Worm (Caenorhabditis elegans) whole organism, early embryonic: ENCODE measurements around the gene cutl-3.

ENCODE experiments used
- B0310.2 ChIP-seq: sonication (generic microtip); optimal IDR thresholded peaks from 2 replicates; lab custom pipeline; 2016; ENCODE audit warnings: mild to moderate bottlenecking, missing genetic modification characterization, missing compliant biosample characterization
- F13C5.2 ChIP-seq: sonication (generic microtip); optimal IDR thresholded peaks from 2 replicates; lab custom pipeline; 2017; ENCODE audit warnings: mild to moderate bottlenecking, missing genetic modification characterization, inconsistent platforms, missing compliant biosample characterization
- aly-1 ChIP-seq: sonication (generic microtip); optimal IDR thresholded peaks from 2 replicates; lab custom pipeline; 2016; ENCODE audit warnings: missing genetic modification characterization, missing compliant biosample characterization
- ama-1 ChIP-seq: fragments of 150-350 bp; optimal IDR thresholded peaks from 2 replicates; lab custom pipeline; 2014
- ceh-13 ChIP-seq: fragments of 200-800 bp; sonication (Bioruptor generic); optimal IDR thresholded peaks from 2 replicates; lab custom pipeline; 2018; ENCODE audit warnings: mild to moderate bottlenecking, missing genetic modification characterization, missing compliant biosample characterization
- ceh-36 ChIP-seq: sonication (generic microtip); optimal IDR thresholded peaks from 2 replicates; lab custom pipeline; 2016; ENCODE audit warnings: missing genetic modification characterization, inconsistent platforms, missing compliant biosample characterization
- ets-7 ChIP-seq: sonication (generic microtip); optimal IDR thresholded peaks from 2 replicates; lab custom pipeline; 2016; ENCODE audit warnings: missing genotype, missing genetic modification characterization, missing compliant biosample characterization
- flt-1 ChIP-seq: fragments of 200-800 bp; sonication (Bioruptor generic); IDR thresholded peaks from 2 replicates; pipeline ENCODE4 v1.3.6; 2022; ENCODE audit warnings: missing genetic modification characterization, missing compliant biosample characterization
- hmbx-1 ChIP-seq: sonication (generic microtip); optimal IDR thresholded peaks from 2 replicates; lab custom pipeline; 2016; ENCODE audit warnings: mild to moderate bottlenecking, missing genetic modification characterization, missing compliant biosample characterization
- hmg-4 ChIP-seq: fragments of 200-800 bp; sonication (Bioruptor generic); optimal IDR thresholded peaks from 2 replicates; lab custom pipeline; 2018; ENCODE audit warnings: mild to moderate bottlenecking, missing genetic modification characterization, missing compliant biosample characterization
- hnd-1 ChIP-seq: sonication (generic microtip); optimal IDR thresholded peaks from 2 replicates; lab custom pipeline; 2016; ENCODE audit warnings: missing genetic modification characterization, missing compliant biosample characterization
- pes-1 ChIP-seq: fragments of 200-800 bp; sonication (Bioruptor generic); IDR thresholded peaks from 2 replicates; pipeline ENCODE4 v1.3.6; 2022; ENCODE audit warnings: missing genetic modification reagents, missing genetic modification characterization, missing compliant biosample characterization
- scrt-1 ChIP-seq: fragments of 200-800 bp; sonication (Bioruptor generic); IDR thresholded peaks from 2 replicates; pipeline ENCODE4 v1.3.6; 2022; ENCODE audit warnings: missing genetic modification characterization, missing compliant biosample characterization
- sea-1 ChIP-seq: fragments of 200-800 bp; sonication (Bioruptor generic); conservative IDR thresholded peaks from 2 replicates; pipeline ENCODE4 v1.3.6; 2022; ENCODE audit warnings: missing genetic modification characterization, missing compliant biosample characterization
- tbx-11 ChIP-seq: fragments of 200-800 bp; sonication (Bioruptor generic); IDR thresholded peaks from 2 replicates; pipeline ENCODE4 v1.3.6; 2022; ENCODE audit warnings: missing genetic modification characterization, missing compliant biosample characterization
- tbx-37 ChIP-seq: fragments of 200-800 bp; sonication (Bioruptor generic); conservative IDR thresholded peaks from 2 replicates; pipeline ENCODE4 v1.3.6; 2022; ENCODE audit warnings: missing genetic modification reagents, missing genetic modification characterization, missing compliant biosample characterization
- tra-4 ChIP-seq: sonication (generic microtip); optimal IDR thresholded peaks from 2 replicates; lab custom pipeline; 2017; ENCODE audit warnings: missing genetic modification characterization, missing compliant biosample characterization

cutl-3 gene

DNA sequence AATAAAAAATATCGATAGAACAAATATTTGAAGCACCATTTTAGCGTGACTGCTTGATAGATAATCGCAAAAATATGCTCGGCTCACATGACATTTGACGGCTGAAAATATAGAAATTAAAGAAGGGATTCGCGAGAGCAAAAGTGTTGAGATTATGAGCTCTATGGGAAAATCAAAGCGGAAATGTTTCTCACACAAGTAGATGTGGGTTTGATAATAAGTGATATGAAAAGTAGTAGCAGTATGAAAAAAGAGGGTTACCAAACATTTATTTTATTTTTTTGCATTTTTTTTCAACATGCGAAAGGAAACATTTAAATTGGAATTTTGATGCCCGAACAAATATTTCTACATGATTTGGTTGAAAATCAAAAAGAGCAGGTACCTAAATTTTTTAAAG is 7.7 kb downstream of the cutl-3 start, which contains the start of gene iglr-1:
Gene iglr-1, minus strand, starts transcription at position 101 of the 400 bp plus-strand sequence.
- no peak for TF ChIP-seq tbx-37 (GFP tag; lab: Robert Waterston, UW)
- no peak for TF ChIP-seq hnd-1 (tag; lab: Kevin White, UChicago)
- no peak for TF ChIP-seq pes-1 (GFP tag; lab: Robert Waterston, UW)
- no peak for TF ChIP-seq hmg-4 (GFP tag; lab: Kevin White, UChicago)
- TF ChIP-seq ceh-13 (GFP tag; lab: Kevin White, UChicago), result no peak
- TF ChIP-seq tbx-11 (GFP tag; lab: Robert Waterston, UW), result no peak
- no peak for TF ChIP-seq F13C5.2 (tag; lab: Kevin White, UChicago)
- TF ChIP-seq aly-1 (tag; lab: Kevin White, UChicago), result no peak
- no peak for TF ChIP-seq flt-1 (GFP tag; lab: Robert Waterston, UW)
- TF ChIP-seq scrt-1, result no peak

DNA sequence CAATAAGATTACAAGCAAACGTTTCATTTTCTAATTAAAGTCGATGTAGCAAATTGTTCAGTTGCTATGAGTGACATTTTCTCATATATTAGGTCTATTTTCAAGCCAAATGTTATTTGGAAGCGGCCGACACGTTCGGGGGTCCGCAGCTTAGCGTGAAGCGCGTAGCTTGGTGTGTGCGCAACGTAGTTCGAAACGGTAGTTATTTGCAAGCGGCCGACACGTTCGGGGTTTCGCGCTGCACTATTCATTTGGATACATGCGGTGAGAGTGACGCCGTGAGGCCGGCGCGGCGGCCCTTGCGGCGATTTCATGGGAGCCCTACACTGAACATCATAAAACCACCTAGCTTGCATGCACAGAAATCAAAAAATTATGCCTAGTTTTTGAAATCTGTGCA is 10.8 kb downstream of the cutl-3 start:
- TF ChIP-seq tra-4 (tag; lab: Kevin White, UChicago) (no peak), scrt-1 (no peak), sea-1 (no peak), tbx-37 (GFP tag; lab: Robert Waterston, UW) (no peak), hmbx-1 (no peak), tbx-11 (GFP tag; lab: Robert Waterston, UW) (no peak), pes-1 (GFP tag; lab: Robert Waterston, UW) (no peak), ceh-36 (tag; lab: Kevin White, UChicago) (no peak), aly-1 (tag; lab: Kevin White, UChicago) (no peak), F13C5.2 (tag; lab: Kevin White, UChicago) (no peak), hnd-1 (tag; lab: Kevin White, UChicago) (no peak)

DNA sequence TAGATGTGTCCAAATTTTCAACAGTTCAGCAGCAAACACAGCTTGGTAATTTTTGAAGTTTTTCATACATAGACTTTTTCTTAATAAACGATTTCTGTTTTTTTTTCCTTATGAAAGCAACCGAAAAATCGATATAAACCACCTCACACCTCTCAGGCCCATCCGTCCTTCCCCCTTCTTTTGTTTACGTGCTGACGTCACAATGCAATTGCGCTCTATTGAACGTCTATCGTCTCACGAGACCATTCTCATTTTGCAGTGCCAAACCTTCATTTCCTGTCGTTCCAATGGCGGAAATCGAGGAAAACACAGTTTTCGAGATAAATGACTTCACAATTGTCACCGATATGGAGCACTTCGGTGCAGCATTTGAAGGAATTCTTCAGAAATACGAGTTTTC is 15.7 kb downstream of the cutl-3 start, which contains the start of gene rbg-1:
Gene rbg-1, plus strand, starts transcription at position 260 of the 400 bp plus-strand sequence.
- no peak for TF ChIP-seq flt-1 (GFP tag; lab: Robert Waterston, UW)
- TF ChIP-seq pes-1 (GFP tag; lab: Robert Waterston, UW), result no peak
- TF ChIP-seq hmg-4 (GFP tag; lab: Kevin White, UChicago), result no peak
- no peak for TF ChIP-seq ama-1 (lab: Kevin White, UChicago)
- no peak for TF ChIP-seq tbx-37 (GFP tag; lab: Robert Waterston, UW)
- no peak for TF ChIP-seq tbx-11 (GFP tag; lab: Robert Waterston, UW)
- TF ChIP-seq B0310.2 (tag; lab: Kevin White, UChicago), result no peak

DNA sequence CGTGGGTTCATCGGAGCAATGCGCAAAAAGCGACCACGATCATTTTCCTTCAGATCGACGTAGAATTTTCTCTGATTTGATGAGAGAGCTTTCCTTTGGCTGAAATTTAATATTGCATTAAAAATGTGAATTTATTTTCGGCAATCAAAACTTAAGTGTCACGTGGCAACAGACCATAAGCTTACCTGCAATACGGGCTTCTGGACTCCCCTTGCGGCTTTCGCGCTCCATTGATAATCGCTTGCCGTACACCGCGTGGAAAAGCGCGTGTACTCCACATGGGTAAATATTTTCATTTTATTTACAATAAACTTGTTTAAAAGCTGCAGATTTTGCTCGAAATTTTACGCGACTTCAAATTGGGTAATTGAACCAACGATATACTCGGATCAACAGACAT is 16.5 kb downstream of the cutl-3 start, which contains the start of gene plp-2:
Gene plp-2, minus strand, starts transcription at position 280 of the 400 bp plus-strand sequence.
- TF ChIP-seq F13C5.2 (tag; lab: Kevin White, UChicago) (no peak), aly-1 (tag; lab: Kevin White, UChicago) (no peak), hmbx-1 (no peak), ceh-36 (tag; lab: Kevin White, UChicago) (no peak), flt-1 (GFP tag; lab: Robert Waterston, UW) (no peak), tra-4 (tag; lab: Kevin White, UChicago) (no peak), B0310.2 (tag; lab: Kevin White, UChicago) (no peak), ceh-13 (GFP tag; lab: Kevin White, UChicago) (no peak), scrt-1 (no peak), hnd-1 (tag; lab: Kevin White, UChicago) (no peak), ama-1 (lab: Kevin White, UChicago) (no peak), tbx-37 (GFP tag; lab: Robert Waterston, UW) (no peak), pes-1 (GFP tag; lab: Robert Waterston, UW) (no peak), ets-7 (no peak), hmg-4 (GFP tag; lab: Kevin White, UChicago) (no peak), tbx-11 (GFP tag; lab: Robert Waterston, UW) (no peak)

DNA sequence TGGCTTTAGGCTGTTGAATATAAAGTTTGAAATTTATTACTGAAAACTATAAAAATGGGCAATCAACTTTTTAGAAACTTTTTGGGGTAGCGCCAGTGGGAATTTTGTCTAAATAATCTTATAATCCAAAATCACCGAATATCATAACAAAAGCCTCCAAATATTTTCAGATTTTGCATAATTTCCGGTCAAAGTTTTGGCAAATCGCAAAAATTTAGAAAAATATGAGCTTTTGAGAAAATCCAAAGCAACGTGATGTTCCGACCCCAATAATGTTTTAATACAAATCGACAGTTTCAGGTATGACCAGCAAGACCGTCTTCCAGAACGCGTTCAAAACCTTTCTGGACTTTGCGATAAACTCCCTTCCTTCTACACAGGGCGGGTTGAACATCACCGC is 19.6 kb downstream of the cutl-3 start, which contains the start of gene emre-1:
Gene emre-1, plus strand, starts transcription at position 301 of the 400 bp plus-strand sequence.
- TF ChIP-seq tbx-11 (GFP tag; lab: Robert Waterston, UW), result no peak
- TF ChIP-seq B0310.2 (tag; lab: Kevin White, UChicago), result no peak
- TF ChIP-seq hmbx-1, result no peak

DNA sequence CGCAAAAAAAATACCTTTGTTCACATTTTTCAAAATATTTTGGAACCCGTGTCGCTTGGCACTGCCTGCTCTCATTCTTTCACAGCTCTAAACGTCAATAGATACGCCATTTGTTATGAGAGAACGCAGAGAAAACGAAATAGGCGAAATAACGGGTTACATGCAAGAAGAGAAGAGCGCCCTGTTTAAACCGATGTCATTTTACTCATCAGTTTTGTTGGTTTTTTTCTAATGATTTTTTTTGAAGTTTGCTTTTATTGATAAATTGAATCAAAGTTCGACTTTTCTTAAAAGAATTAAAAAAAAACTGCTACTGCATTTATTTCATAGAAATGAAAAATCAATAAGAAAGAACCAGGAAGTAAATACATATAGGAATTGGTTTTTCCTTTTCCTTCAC is 20.2 kb downstream of the cutl-3 start:
- TF ChIP-seq B0310.2 (tag; lab: Kevin White, UChicago) (no peak), F13C5.2 (tag; lab: Kevin White, UChicago) (no peak), tbx-37 (GFP tag; lab: Robert Waterston, UW) (no peak), flt-1 (GFP tag; lab: Robert Waterston, UW) (no peak), hmg-4 (GFP tag; lab: Kevin White, UChicago) (no peak), scrt-1 (no peak), pes-1 (GFP tag; lab: Robert Waterston, UW) (no peak), hnd-1 (tag; lab: Kevin White, UChicago) (no peak), ceh-36 (tag; lab: Kevin White, UChicago) (no peak), ceh-13 (GFP tag; lab: Kevin White, UChicago) (no peak), sea-1 (no peak), ama-1 (lab: Kevin White, UChicago) (no peak), aly-1 (tag; lab: Kevin White, UChicago) (no peak), ets-7 (no peak), tra-4 (tag; lab: Kevin White, UChicago) (no peak), hmbx-1 (no peak)

DNA sequence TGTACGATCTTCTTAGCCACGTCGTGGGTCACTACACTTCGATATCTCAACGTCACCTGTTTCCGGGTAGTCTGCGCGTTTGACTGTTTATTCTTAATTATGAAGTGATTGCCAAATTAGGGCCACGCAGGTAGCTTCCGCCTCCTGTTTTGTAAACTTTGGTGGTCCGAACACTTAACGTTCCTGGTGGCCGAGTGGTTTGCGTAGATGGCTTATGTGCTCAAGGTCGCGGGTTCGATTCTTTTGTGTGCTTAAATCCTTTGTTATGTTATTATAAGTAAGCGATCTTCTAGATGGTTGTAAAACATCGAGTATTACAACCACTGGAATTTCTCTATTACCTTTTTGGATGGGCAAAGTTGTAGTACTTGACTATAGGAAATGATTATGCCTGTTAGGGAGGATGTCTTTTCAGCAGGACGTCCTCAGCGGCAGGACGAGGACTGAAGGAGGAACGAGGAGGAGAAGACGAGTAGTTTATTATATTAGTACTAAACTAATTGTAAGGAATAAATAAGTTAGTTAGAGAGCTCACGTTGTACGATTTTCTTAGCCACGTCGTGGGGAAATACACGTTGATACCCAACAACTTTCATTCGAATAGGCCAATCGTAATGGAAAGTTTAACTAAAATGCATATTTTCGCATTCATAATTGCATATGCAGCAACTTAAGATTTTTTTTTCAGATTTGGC is 22.0 kb downstream of the cutl-3 start:
- no peak for TF ChIP-seq aly-1 (tag; lab: Kevin White, UChicago)
- no peak for TF ChIP-seq pes-1 (GFP tag; lab: Robert Waterston, UW)
- TF ChIP-seq hmg-4 (GFP tag; lab: Kevin White, UChicago), result no peak
- no peak for TF ChIP-seq hmbx-1
- no peak for TF ChIP-seq hnd-1 (tag; lab: Kevin White, UChicago)
- no peak for TF ChIP-seq scrt-1
- TF ChIP-seq ama-1 (lab: Kevin White, UChicago), result no peak
- no peak for TF ChIP-seq tbx-37 (GFP tag; lab: Robert Waterston, UW)
- no peak for TF ChIP-seq sea-1
- TF ChIP-seq ceh-13 (GFP tag; lab: Kevin White, UChicago), result no peak
- TF ChIP-seq F13C5.2 (tag; lab: Kevin White, UChicago), result no peak
- TF ChIP-seq flt-1 (GFP tag; lab: Robert Waterston, UW), result no peak
- no peak for TF ChIP-seq tra-4 (tag; lab: Kevin White, UChicago)
- TF ChIP-seq tbx-11 (GFP tag; lab: Robert Waterston, UW), result no peak
